Worm (Caenorhabditis elegans): ENCODE data around the gene scl-24.

The scl-24 gene

ce11 chrV:17500055-17500454, 13.9 kb downstream of the scl-24 start:
- TF ChIP-seq nhr-28 (tag; optimal IDR thresholded peaks at IDR 0.05) (no peak), ceh-83 (GFP tag; optimal IDR thresholded peaks at IDR 0.05) (no peak), drap-1 (GFP tag; optimal IDR thresholded peaks at IDR 0.05) (no peak)

DNA sequence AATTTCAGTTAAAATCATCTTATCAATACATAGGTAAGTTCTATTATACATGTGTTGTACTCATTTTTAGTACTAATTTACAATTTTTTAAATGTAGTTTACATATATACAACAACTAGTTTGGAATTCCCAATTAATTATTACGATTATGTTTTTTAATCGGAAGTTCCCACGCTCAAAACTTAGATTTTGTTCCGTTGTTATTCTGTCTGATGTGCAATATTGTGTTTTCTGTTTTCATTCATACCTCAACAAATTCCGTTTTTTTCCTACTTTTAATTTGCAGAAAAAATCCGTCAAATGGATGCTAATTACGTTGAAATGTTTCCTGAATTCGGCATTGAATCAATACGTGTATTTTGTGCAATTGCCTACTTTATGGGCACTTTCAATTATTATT, 20.2 kb downstream of the scl-24 start, which contains the start of gene srw-31:
Gene srw-31, plus strand, starts transcription at position 301 of the 400 bp plus-strand sequence.
- no peak for TF ChIP-seq drap-1 (GFP tag; optimal IDR thresholded peaks at IDR 0.05)
- no peak for TF ChIP-seq mab-5 (tag; optimal IDR thresholded peaks at IDR 0.05)
- TF ChIP-seq ces-1 (GFP tag; optimal IDR thresholded peaks at IDR 0.05): no peak
- no peak for TF ChIP-seq unc-62 (GFP tag; optimal IDR thresholded peaks at IDR 0.05)
- TF ChIP-seq cnd-1 (tag; optimal IDR thresholded peaks at IDR 0.05): no peak
- no peak for TF ChIP-seq bed-3 (GFP tag; optimal IDR thresholded peaks at IDR 0.05)
- no peak for TF ChIP-seq ceh-83 (GFP tag; optimal IDR thresholded peaks at IDR 0.05)
- TF ChIP-seq tbx-8 (GFP tag; optimal IDR thresholded peaks at IDR 0.05): no peak
- TF ChIP-seq hlh-1 (tag; optimal IDR thresholded peaks at IDR 0.05): no peak
- TF ChIP-seq lin-32 (GFP tag; optimal IDR thresholded peaks at IDR 0.05): no peak
- no peak for TF ChIP-seq nhr-2 (tag; optimal IDR thresholded peaks at IDR 0.05)
- no peak for TF ChIP-seq ham-2 (GFP tag; optimal IDR thresholded peaks at IDR 0.05)

DNA sequence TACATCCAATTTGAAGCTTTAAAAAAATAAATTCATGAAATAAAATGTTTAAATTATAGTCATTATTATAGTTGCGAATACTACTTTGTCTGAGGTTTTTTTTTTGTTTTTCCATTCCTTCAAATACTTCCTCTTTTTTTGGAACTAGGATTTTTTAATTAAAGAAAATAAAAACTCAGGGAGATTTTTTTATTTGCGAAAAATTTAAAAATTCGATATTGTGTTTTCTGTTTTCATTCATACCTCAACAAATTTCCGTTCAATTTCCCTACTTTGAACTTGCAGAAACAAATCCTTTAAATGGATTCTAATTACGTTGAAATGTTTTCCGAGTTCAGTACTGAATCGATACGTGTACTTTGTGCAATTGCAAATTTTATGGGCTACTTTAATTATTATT, 22.4 kb downstream of the scl-24 start, which contains the start of gene srw-32:
Gene srw-32, plus strand, starts transcription at position 301 of the 400 bp plus-strand sequence.
- no peak for TF ChIP-seq nhr-237 (tag; optimal IDR thresholded peaks at IDR 0.05)
- TF ChIP-seq mls-2 (tag; optimal IDR thresholded peaks at IDR 0.05): no peak
- TF ChIP-seq ces-1 (GFP tag; optimal IDR thresholded peaks at IDR 0.05): no peak
- no peak for TF ChIP-seq unc-39 (tag; optimal IDR thresholded peaks at IDR 0.05)
- TF ChIP-seq unc-62 (GFP tag; optimal IDR thresholded peaks at IDR 0.05): no peak
- TF ChIP-seq ceh-83 (GFP tag; optimal IDR thresholded peaks at IDR 0.05): no peak
- TF ChIP-seq bed-3 (GFP tag; optimal IDR thresholded peaks at IDR 0.05): no peak
- TF ChIP-seq lin-13 (tag; optimal IDR thresholded peaks at IDR 0.05): no peak
- no peak for TF ChIP-seq drap-1 (GFP tag; optimal IDR thresholded peaks at IDR 0.05)
- no peak for TF ChIP-seq blmp-1 (tag; optimal IDR thresholded peaks at IDR 0.05)
- TF ChIP-seq nhr-28 (tag; optimal IDR thresholded peaks at IDR 0.05): no peak
- no peak for TF ChIP-seq pha-4 (tag; optimal IDR thresholded peaks at IDR 0.05)
- no peak for TF ChIP-seq tbx-8 (GFP tag; optimal IDR thresholded peaks at IDR 0.05)

- TF ChIP-seq mab-5 (tag; optimal IDR thresholded peaks at IDR 0.05) (no peak), sptf-1 (tag; optimal IDR thresholded peaks at IDR 0.05) (no peak), nhr-76 (tag; optimal IDR thresholded peaks at IDR 0.05) (no peak), unc-62 (GFP tag; optimal IDR thresholded peaks at IDR 0.05) (no peak), mls-2 (tag; optimal IDR thresholded peaks at IDR 0.05) (no peak), cnd-1 (tag; optimal IDR thresholded peaks at IDR 0.05) (no peak), ham-2 (GFP tag; optimal IDR thresholded peaks at IDR 0.05) (no peak), nhr-2 (tag; optimal IDR thresholded peaks at IDR 0.05) (no peak), snpc-4 (tag; optimal IDR thresholded peaks at IDR 0.05) (no peak), drap-1 (GFP tag; optimal IDR thresholded peaks at IDR 0.05) (no peak), ceh-43 (GFP tag; optimal IDR thresholded peaks at IDR 0.05) (no peak), elt-3 (tag; optimal IDR thresholded peaks at IDR 0.05) (no peak), lin-32 (GFP tag; optimal IDR thresholded peaks at IDR 0.05) (no peak), ces-1 (GFP tag; optimal IDR thresholded peaks at IDR 0.05) (no peak), nhr-28 (tag; optimal IDR thresholded peaks at IDR 0.05) (no peak)
Observed at ce11 chrV:17512763-17513162, 26.6 kb downstream of the scl-24 start.

DNA sequence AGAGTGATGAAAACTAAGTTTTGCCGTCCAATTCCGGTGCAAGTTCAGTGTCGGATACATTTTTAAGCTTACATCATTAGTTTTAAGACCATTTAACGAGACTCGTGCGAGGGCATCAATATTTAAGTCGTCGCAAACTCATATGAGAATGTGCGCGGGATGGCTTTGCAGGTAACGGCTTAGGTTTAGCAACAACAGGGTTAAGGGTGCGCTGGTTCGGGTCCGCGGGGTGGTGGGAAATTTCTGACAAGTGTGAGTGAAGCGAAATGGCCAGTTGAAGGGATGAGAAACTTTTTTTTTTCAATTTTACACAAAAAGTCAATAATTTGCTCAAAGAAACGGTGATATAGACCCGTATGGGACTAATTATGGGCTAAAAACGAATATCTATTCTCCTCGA, 27.7 kb downstream of the scl-24 start:
- no peak for TF ChIP-seq M03D4.4 (tag; optimal IDR thresholded peaks at IDR 0.05)
- no peak for TF ChIP-seq nhr-2 (tag; optimal IDR thresholded peaks at IDR 0.05)
- no peak for TF ChIP-seq unc-62 (GFP tag; optimal IDR thresholded peaks at IDR 0.05)
- TF ChIP-seq ceh-39 (tag; optimal IDR thresholded peaks at IDR 0.05): no peak
- no peak for TF ChIP-seq ztf-11 (tag; optimal IDR thresholded peaks at IDR 0.05)
- no peak for TF ChIP-seq mls-2 (tag; optimal IDR thresholded peaks at IDR 0.05)
- no peak for TF ChIP-seq elt-1 (tag; optimal IDR thresholded peaks at IDR 0.05; ENCODE audit: borderline replicate concordance, insufficient read depth)
- TF ChIP-seq ham-2 (GFP tag; optimal IDR thresholded peaks at IDR 0.05): no peak

DNA sequence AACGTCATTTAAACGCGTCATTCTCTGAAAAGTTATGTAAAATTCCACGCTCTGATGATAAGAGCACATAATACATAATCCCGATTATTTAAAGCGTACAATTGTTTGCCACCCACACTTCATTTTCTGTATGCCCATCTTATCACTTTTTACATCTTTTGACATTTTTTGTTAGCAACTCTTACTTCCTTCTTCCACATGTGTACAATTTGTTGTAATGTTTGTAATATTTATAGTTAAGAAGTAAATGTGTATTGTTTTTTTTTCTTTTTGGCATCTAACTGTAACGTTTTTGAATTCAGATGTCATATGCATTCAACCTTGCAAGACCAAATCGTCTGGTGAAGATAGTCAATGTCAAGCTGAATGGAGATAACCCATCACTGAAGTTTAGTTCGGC, 34.6 kb downstream of the scl-24 start, which contains the start of gene fbxa-136:
Gene fbxa-136, plus strand, starts transcription at position 301 of the 400 bp plus-strand sequence.
- no peak for TF ChIP-seq blmp-1 (tag; optimal IDR thresholded peaks at IDR 0.05)
- no peak for TF ChIP-seq lsy-2 (tag; optimal IDR thresholded peaks at IDR 0.05)
- no peak for TF ChIP-seq zip-8 (tag; optimal IDR thresholded peaks at IDR 0.05)
- no peak for TF ChIP-seq ceh-83 (GFP tag; optimal IDR thresholded peaks at IDR 0.05)
- TF ChIP-seq M03D4.4 (tag; optimal IDR thresholded peaks at IDR 0.05): no peak
- TF ChIP-seq pha-4 (tag; optimal IDR thresholded peaks at IDR 0.05): no peak
- no peak for TF ChIP-seq tbx-8 (GFP tag; optimal IDR thresholded peaks at IDR 0.05)
- TF ChIP-seq lin-13 (tag; optimal IDR thresholded peaks at IDR 0.05): no peak
- no peak for TF ChIP-seq ceh-39 (tag; optimal IDR thresholded peaks at IDR 0.05)
- no peak for TF ChIP-seq mep-1 (tag; optimal IDR thresholded peaks at IDR 0.05)
- no peak for TF ChIP-seq cnd-1 (tag; optimal IDR thresholded peaks at IDR 0.05)
